Worm (Caenorhabditis elegans): ENCODE data around the gene pxl-1.

The pxl-1 gene

DNA sequence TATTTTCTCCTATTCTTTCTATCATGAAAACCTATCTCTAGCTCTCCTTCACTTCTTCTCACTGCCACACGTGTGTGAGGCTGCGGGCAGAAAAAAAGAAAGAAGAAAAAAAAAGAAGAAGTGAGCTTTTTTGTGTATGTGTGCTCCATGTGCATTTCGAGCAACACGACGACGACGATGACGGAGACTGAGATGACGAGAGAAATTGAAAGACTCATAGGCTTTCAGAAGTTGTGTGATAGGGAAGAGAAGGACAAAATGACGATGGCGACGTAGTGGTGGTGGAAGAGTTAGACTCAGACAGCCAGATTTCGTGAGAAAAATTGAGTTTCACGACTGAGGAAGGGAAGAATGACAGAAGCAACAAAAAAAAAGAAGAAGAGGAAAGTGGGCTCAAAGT lies 50.3 kb downstream of the pxl-1 start (continued):
- TF ChIP-seq C34B4.2 (tag; optimal IDR thresholded peaks at IDR 0.05) (no peak), grh-1 (GFP tag; IDR thresholded peaks at IDR 0.05) (no peak), C16A3.4 (tag; optimal IDR thresholded peaks at IDR 0.05) (peak; percentile 18), nhr-47 (tag; optimal IDR thresholded peaks at IDR 0.05) (peak; percentile 81), jun-1 (tag; optimal IDR thresholded peaks at IDR 0.05) (peak; percentile 4), efl-1 (optimal IDR thresholded peaks at IDR 0.05) (peak; percentile 54), efl-1 (GFP tag; optimal IDR thresholded peaks at IDR 0.05 in 1 of 2) (peak; percentile 33 to 74), unc-130 (tag; optimal IDR thresholded peaks at IDR 0.05) (peak; percentile 42), ceh-82 (tag; optimal IDR thresholded peaks at IDR 0.05) (peak in 2 of 3 experiments; percentile 37 to 73), nhr-84 (tag; optimal IDR thresholded peaks at IDR 0.05) (no peak), hlh-17 (GFP tag; optimal IDR thresholded peaks at IDR 0.05; ENCODE audit: borderline replicate concordance) (no peak), nhr-76 (tag; optimal IDR thresholded peaks at IDR 0.05) (no peak), fkh-10 (GFP tag; optimal IDR thresholded peaks at IDR 0.05) (peak; percentile 96), C04F5.9 (tag; optimal IDR thresholded peaks at IDR 0.05) (no peak), swsn-7 (tag; optimal IDR thresholded peaks at IDR 0.05) (peak; percentile 78), nhr-85 (tag) (no peak), efl-3 (GFP tag; optimal IDR thresholded peaks at IDR 0.05) (no peak), lin-13 (GFP tag; optimal IDR thresholded peaks at IDR 0.05) (peak; percentile 7), unc-62 (GFP tag; optimal IDR thresholded peaks at IDR 0.05) (no peak), nhr-19 (GFP tag; conservative IDR thresholded peaks at IDR 0.05) (0 out of 2 replicates have a peak, but pooled peaks have one; percentile 27), unc-86 (tag; optimal IDR thresholded peaks at IDR 0.05) (peak; percentile 82), hlh-4 (tag; optimal IDR thresholded peaks at IDR 0.05) (no peak), irx-1 (tag; optimal IDR thresholded peaks at IDR 0.05) (peak; percentile 51), nhr-11 (tag; optimal IDR thresholded peaks at IDR 0.05) (peak; percentile 3), hpl-2 (GFP tag; optimal IDR thresholded peaks at IDR 0.05) (no peak), nhr-77 (tag; optimal IDR thresholded peaks at IDR 0.05) (no peak), F16B12.6 (tag; optimal IDR thresholded peaks at IDR 0.05) (no peak), egl-27 (tag; optimal IDR thresholded peaks at IDR 0.05) (peak in 1 of 2 experiments; percentile 46), unc-30 (tag; optimal IDR thresholded peaks at IDR 0.05) (no peak), ceh-63 (GFP tag; optimal IDR thresholded peaks at IDR 0.05) (no peak), ama-1 (optimal IDR thresholded peaks at IDR 0.05) (no peak), lsy-2 (tag; optimal IDR thresholded peaks at IDR 0.05) (peak; percentile 45 to 87), ceh-88 (GFP tag; IDR thresholded peaks at IDR 0.05) (0 out of 2 replicates have a peak, but pooled peaks have one; percentile 26), sup-37 (GFP tag; optimal IDR thresholded peaks at IDR 0.05) (no peak), Y116A8C.19 (tag; optimal IDR thresholded peaks at IDR 0.05; ENCODE audit: borderline replicate concordance) (no peak), ztf-11 (tag; optimal IDR thresholded peaks at IDR 0.05) (no peak), ceh-90 (tag; optimal IDR thresholded peaks at IDR 0.05) (no peak), dpl-1 (GFP tag; optimal IDR thresholded peaks at IDR 0.05) (peak; percentile 6 to 33 (median 17)), ets-5 (GFP tag; IDR thresholded peaks at IDR 0.05) (no peak), ceh-8 (GFP tag; optimal IDR thresholded peaks at IDR 0.05) (peak; percentile 12), snpc-4 (tag; optimal IDR thresholded peaks at IDR 0.05) (no peak), snu-23 (GFP tag; optimal IDR thresholded peaks at IDR 0.05) (peak; percentile 75), nhr-237 (tag; optimal IDR thresholded peaks at IDR 0.05) (no peak), zag-1 (tag; optimal IDR thresholded peaks at IDR 0.05) (peak; percentile 40)

DNA sequence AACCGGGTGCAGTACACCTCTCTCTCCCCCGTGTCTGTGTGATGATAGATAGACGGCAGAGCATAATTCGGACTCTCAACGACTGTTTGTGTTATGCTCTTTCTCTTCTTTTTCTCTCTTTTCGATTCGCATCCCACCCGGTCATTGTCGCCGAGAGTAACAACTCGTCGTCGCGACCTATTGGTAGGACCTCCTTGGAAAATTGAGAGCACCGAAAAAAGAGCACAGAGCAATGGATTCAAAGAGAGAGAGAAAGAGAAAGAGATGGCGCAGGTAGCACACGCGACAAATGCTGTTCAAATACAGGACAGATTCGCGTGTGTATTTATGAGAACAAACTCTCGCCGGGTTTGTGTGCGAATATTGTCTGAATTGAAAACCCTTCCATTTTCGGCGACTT lies 52.2 kb downstream of the pxl-1 start:
- TF ChIP-seq ces-1 (GFP tag; optimal IDR thresholded peaks at IDR 0.05) (no peak), grh-1 (GFP tag; IDR thresholded peaks at IDR 0.05) (no peak), ets-5 (GFP tag; IDR thresholded peaks at IDR 0.05) (no peak), skn-1 (tag; optimal IDR thresholded peaks at IDR 0.05) (peak; percentile 19), blmp-1 (tag; optimal IDR thresholded peaks at IDR 0.05) (no peak), hlh-17 (GFP tag; optimal IDR thresholded peaks at IDR 0.05; ENCODE audit: borderline replicate concordance) (no peak), mab-9 (GFP tag; IDR thresholded peaks at IDR 0.05) (no peak), elt-2 (tag; optimal IDR thresholded peaks at IDR 0.05) (no peak), swsn-7 (tag; optimal IDR thresholded peaks at IDR 0.05) (no peak), aha-1 (tag; optimal IDR thresholded peaks at IDR 0.05) (no peak), mef-2 (tag; optimal IDR thresholded peaks at IDR 0.05) (no peak), hpl-2 (GFP tag; optimal IDR thresholded peaks at IDR 0.05) (no peak), fos-1 (tag; optimal IDR thresholded peaks at IDR 0.05) (no peak), zag-1 (tag; optimal IDR thresholded peaks at IDR 0.05) (no peak), lin-39 (tag; optimal IDR thresholded peaks at IDR 0.05) (no peak), ceh-82 (tag; optimal IDR thresholded peaks at IDR 0.05) (no peak), mdl-1 (tag; optimal IDR thresholded peaks at IDR 0.05) (peak in 1 of 2 experiments; percentile 62), efl-1 (optimal IDR thresholded peaks at IDR 0.05) (peak in 1 of 2 experiments; percentile 4), efl-1 (GFP tag; optimal IDR thresholded peaks at IDR 0.05 in 1 of 2) (peak in 1 of 2 experiments; percentile 94), sox-4 (tag; optimal IDR thresholded peaks at IDR 0.05) (no peak)

Measured in whole organism, L1 larva.